Worm (Caenorhabditis elegans) whole organism, L4/young adult: Measurements from ENCODE around the gene T20B12.3.

ENCODE experiments used
- dao-5 ChIP-seq: sonication (generic microtip); optimal IDR thresholded peaks from 2 replicates; lab custom pipeline; 2016; ENCODE audit warnings: missing genotype, missing genetic modification characterization, moderate library complexity, missing compliant biosample characterization
- him-1 ChIP-seq: sonication (generic microtip); optimal IDR thresholded peaks from 2 replicates; lab custom pipeline; 2016; ENCODE audit warnings: missing genotype, missing genetic modification reagents, missing genetic modification characterization, missing compliant biosample characterization

- no peak for TF ChIP-seq him-1 (tag; lab: Kevin White, UChicago)
- no peak for TF ChIP-seq dao-5 (tag; lab: Kevin White, UChicago)
These were observed 1.8 kb downstream of the T20B12.3 start, which contains the start of gene tbp-1 for ce11 chrIII:7383733-7384132.
